Worm (Caenorhabditis elegans) whole organism, midembryonic: Measurements from ENCODE around the gene lep-2.

Source experiments
- T22C8.4 ChIP-seq: fragments of 200-800 bp; sonication (Bioruptor generic); IDR thresholded peaks from 2 replicates; pipeline ENCODE4 v1.3.6; 2022; ENCODE audit warnings: missing genetic modification characterization, missing compliant biosample characterization
- cog-1 ChIP-seq: sonication (generic microtip); optimal IDR thresholded peaks from 2 replicates; lab custom pipeline; 2016; ENCODE audit warnings: missing genetic modification characterization, missing compliant biosample characterization
- flt-1 ChIP-seq: fragments of 200-800 bp; sonication (Bioruptor generic); IDR thresholded peaks from 2 replicates; pipeline ENCODE4 v1.3.6; 2022; ENCODE audit warnings: missing genetic modification characterization, missing compliant biosample characterization
- klf-2 ChIP-seq: fragments of 200-800 bp; sonication (Bioruptor generic); conservative IDR thresholded peaks from 2 replicates; pipeline ENCODE4 v1.3.6; 2022; ENCODE audit warnings: missing genetic modification reagents, missing genetic modification characterization, missing compliant biosample characterization
- med-1 ChIP-seq: sonication (generic microtip); optimal IDR thresholded peaks from 2 replicates; lab custom pipeline; 2017; ENCODE audit warnings: missing genetic modification characterization, mild to moderate bottlenecking, missing compliant biosample characterization, antibody characterized with exemption, missing genetic modification reagents; ENCODE audit not compliant: insufficient read depth
- ref-1 ChIP-seq: fragments of 200-800 bp; sonication (Bioruptor generic); conservative IDR thresholded peaks from 2 replicates; pipeline ENCODE4 v1.3.6; 2022; ENCODE audit warnings: missing genetic modification reagents, missing genetic modification characterization, missing compliant biosample characterization
- tab-1 ChIP-seq: fragments of 200-800 bp; sonication (Bioruptor generic); IDR thresholded peaks from 2 replicates; pipeline ENCODE4 v1.3.6; 2022; ENCODE audit warnings: missing genetic modification characterization, missing compliant biosample characterization
- ztf-23 ChIP-seq: fragments of 200-800 bp; sonication (Bioruptor generic); IDR thresholded peaks from 2 replicates; pipeline ENCODE4 v1.3.6; 2022; ENCODE audit warnings: missing genetic modification reagents, missing genetic modification characterization, missing compliant biosample characterization
- ztf-29 ChIP-seq: fragments of 200-800 bp; sonication (Bioruptor generic); IDR thresholded peaks from 2 replicates; pipeline ENCODE4 v1.3.6; 2022; ENCODE audit warnings: missing genetic modification reagents, missing genetic modification characterization, missing compliant biosample characterization

- no peak for TF ChIP-seq flt-1 (GFP tag; lab: Robert Waterston, UW)
- TF ChIP-seq med-1 (GFP tag; lab: Kevin White, UChicago): no peak
- no peak for TF ChIP-seq tab-1 (GFP tag; lab: Robert Waterston, UW)
- TF ChIP-seq ztf-23 (GFP tag; lab: Robert Waterston, UW): no peak
- no peak for TF ChIP-seq T22C8.4 (GFP tag; lab: Robert Waterston, UW)
- no peak for TF ChIP-seq ref-1 (GFP tag; lab: Robert Waterston, UW)
- TF ChIP-seq klf-2: no peak
- no peak for TF ChIP-seq cog-1 (tag; lab: Kevin White, UChicago)
- no peak for TF ChIP-seq ztf-29 (GFP tag; lab: Robert Waterston, UW)
Observed at ce11 chrIV:951569-951968, 40.5 kb upstream of the lep-2 start.
